Fruit fly (Drosophila melanogaster) whole organism, embryonic: ENCODE measurements around the gene CG9760.

Source experiments
- Atf6 ChIP-seq: fragments of 200-800 bp; sonication (Bioruptor generic); IDR thresholded peaks from 2 replicates; pipeline ENCODE4 v1.3.6; 2022; ENCODE audit warnings: missing biosample characterization, missing genetic modification characterization
- B-H1 ChIP-seq: fragments of 200-800 bp; sonication (Bioruptor generic); IDR thresholded peaks from 3 replicates; pipeline ENCODE4 v1.3.6; 2022; ENCODE audit warnings: missing biosample characterization, missing genetic modification characterization
- CG11456 ChIP-seq: fragments of 200-800 bp; sonication (Bioruptor generic); IDR thresholded peaks from 3 replicates; pipeline ENCODE4 v1.3.6; 2022; ENCODE audit warnings: missing biosample characterization, missing genetic modification characterization
- CG14014 ChIP-seq: fragments of 200-800 bp; sonication (Bioruptor generic); IDR thresholded peaks from 2 replicates; pipeline ENCODE4 v1.3.6; 2022; ENCODE audit warnings: missing biosample characterization, missing genetic modification characterization
- CG15514 ChIP-seq: fragments of 200-800 bp; sonication (Bioruptor generic); optimal IDR thresholded peaks from 3 replicates; lab custom pipeline; 2017; ENCODE audit warnings: missing biosample characterization, missing genetic modification characterization, mild to moderate bottlenecking, moderate library complexity, missing genetic modification reagents
- CG16779 ChIP-seq: fragments of 200-800 bp; sonication (Bioruptor generic); IDR thresholded peaks from 2 replicates; pipeline ENCODE4 v1.3.6; 2022; ENCODE audit warnings: missing biosample characterization, missing genetic modification characterization
- CG1832 ChIP-seq: fragments of 200-800 bp; sonication (Bioruptor generic); optimal IDR thresholded peaks from 2 replicates; lab custom pipeline; 2017; ENCODE audit warnings: missing biosample characterization, mild to moderate bottlenecking, missing genetic modification characterization, inconsistent platforms
- CG32532 ChIP-seq: fragments of 200-800 bp; sonication (Bioruptor generic); IDR thresholded peaks from 2 replicates; pipeline ENCODE4 v1.3.6; 2022; ENCODE audit warnings: missing biosample characterization, missing genetic modification characterization
- CG32772 ChIP-seq: fragments of 200-800 bp; sonication (Bioruptor generic); IDR thresholded peaks from 2 replicates; pipeline ENCODE4 v1.3.6; 2022; ENCODE audit warnings: missing biosample characterization, missing genetic modification characterization
- CG34376 ChIP-seq: fragments of 200-800 bp; sonication (Bioruptor generic); optimal IDR thresholded peaks from 2 replicates; lab custom pipeline; 2018; ENCODE audit warnings: missing biosample characterization, mild to moderate bottlenecking, missing genetic modification characterization
- CG4282 ChIP-seq: fragments of 200-800 bp; sonication (Bioruptor generic); optimal IDR thresholded peaks from 2 replicates; lab custom pipeline; 2016; ENCODE audit warnings: missing biosample characterization, missing genetic modification characterization
- CG8924 ChIP-seq: fragments of 200-800 bp; optimal IDR thresholded peaks from 3 replicates; lab custom pipeline; 2019; ENCODE audit warnings: missing biosample characterization, mild to moderate bottlenecking, missing genetic modification characterization, moderate library complexity
- CG8944 ChIP-seq: fragments of 200-800 bp; sonication (Bioruptor generic); optimal IDR thresholded peaks from 3 replicates; lab custom pipeline; 2016; ENCODE audit warnings: missing biosample characterization, missing genetic modification characterization
- CG9797 ChIP-seq: fragments of 200-800 bp; sonication (Bioruptor generic); optimal IDR thresholded peaks from 3 replicates; lab custom pipeline; 2018; ENCODE audit warnings: missing biosample characterization, mild to moderate bottlenecking, missing genetic modification characterization
- D19B ChIP-seq: fragments of 200-800 bp; sonication (Bioruptor generic); optimal IDR thresholded peaks from 2 replicates; lab custom pipeline; 2017; ENCODE audit warnings: missing biosample characterization, mild to moderate bottlenecking, missing genetic modification characterization
- Deaf1 ChIP-seq: fragments of 200-800 bp; optimal IDR thresholded peaks from 3 replicates; lab custom pipeline; 2019; ENCODE audit warnings: missing biosample characterization, mild to moderate bottlenecking, missing genetic modification characterization, moderate library complexity
- Dfd ChIP-seq, 2 experiments: fragments of >200 bp; optimal IDR thresholded peaks; 2 replicates each; lab custom pipeline; 2017; ENCODE audit warnings: missing biosample characterization in 2 of 2, missing genetic modification characterization in 2 of 2
- Eip74EF ChIP-seq, 2 experiments: fragments of 200-800 bp in 1 of 2; fragments of >200 bp in 1 of 2; sonication (Bioruptor generic) in 1 of 2; optimal IDR thresholded peaks; 2 replicates each; lab custom pipeline; 2017 to 2019; ENCODE audit warnings: missing biosample characterization in 2 of 2, missing genetic modification characterization in 2 of 2, mild to moderate bottlenecking in 1 of 2, moderate library complexity in 1 of 2
- Ets65A ChIP-seq: fragments of 200-800 bp; sonication (Bioruptor generic); peaks from one replicate; lab custom pipeline; 2016; ENCODE audit warnings: missing biosample characterization, missing genetic modification characterization
- Fer2 ChIP-seq: fragments of 200-800 bp; sonication (Bioruptor generic); optimal IDR thresholded peaks from 2 replicates; lab custom pipeline; 2018; ENCODE audit warnings: missing biosample characterization, mild to moderate bottlenecking, missing genetic modification characterization, moderate library complexity
- H15 ChIP-seq: fragments of 200-800 bp; sonication (Bioruptor generic); IDR thresholded peaks from 3 replicates; pipeline ENCODE4 v1.3.6; 2022; ENCODE audit warnings: missing biosample characterization, missing genetic modification characterization
- HLH3B ChIP-seq: fragments of 200-800 bp; sonication (Bioruptor generic); IDR thresholded peaks from 2 replicates; pipeline ENCODE4 v1.3.6; 2022; ENCODE audit warnings: missing biosample characterization, missing genetic modification characterization
- Hsf ChIP-seq: fragments of 200-800 bp; sonication (Bioruptor generic); optimal IDR thresholded peaks from 3 replicates; lab custom pipeline; 2016; ENCODE audit warnings: missing biosample characterization, missing genetic modification characterization
- Max ChIP-seq: fragments of 200-800 bp; sonication (Bioruptor generic); optimal IDR thresholded peaks from 2 replicates; lab custom pipeline; 2016; ENCODE audit warnings: missing biosample characterization, mild to moderate bottlenecking, missing genetic modification characterization
- Oaz ChIP-seq: fragments of 200-800 bp; sonication (Bioruptor generic); IDR thresholded peaks from 2 replicates; pipeline ENCODE4 v1.3.6; 2022; ENCODE audit warnings: missing biosample characterization, missing genetic modification characterization
- Usf ChIP-seq: fragments of 200-800 bp; sonication (Bioruptor generic); optimal IDR thresholded peaks from 2 replicates; lab custom pipeline; 2017; ENCODE audit warnings: missing genotype, missing biosample characterization, missing genetic modification characterization
- Vsx1 ChIP-seq: fragments of 200-800 bp; sonication (Bioruptor generic); optimal IDR thresholded peaks from 2 replicates; lab custom pipeline; 2017; ENCODE audit warnings: missing biosample characterization, mild to moderate bottlenecking, missing genetic modification characterization, missing genetic modification reagents
- Xbp1 ChIP-seq: fragments of 200-800 bp; sonication (Bioruptor generic); optimal IDR thresholded peaks from 3 replicates; lab custom pipeline; 2016; ENCODE audit warnings: missing biosample characterization, mild to moderate bottlenecking, missing genetic modification characterization
- br ChIP-seq: fragments of >200 bp; optimal IDR thresholded peaks from 2 replicates; lab custom pipeline; 2017
- chif ChIP-seq, 2 experiments: fragments of 200-800 bp; sonication (Bioruptor generic); optimal IDR thresholded peaks; 3 replicates each; lab custom pipeline; 2016; ENCODE audit warnings: missing biosample characterization in 2 of 2, missing genetic modification characterization in 2 of 2
- chn ChIP-seq: fragments of 200-800 bp; sonication (Bioruptor generic); optimal IDR thresholded peaks from 2 replicates; lab custom pipeline; 2016; ENCODE audit warnings: missing biosample characterization, missing genetic modification characterization
- ci ChIP-seq: fragments of 200-800 bp; sonication (Bioruptor generic); IDR thresholded peaks from 3 replicates; pipeline ENCODE4 v1.3.6; 2022; ENCODE audit warnings: missing biosample characterization, missing genetic modification characterization
- corto ChIP-seq: fragments of 200-800 bp; sonication (Bioruptor generic); optimal IDR thresholded peaks from 2 replicates; lab custom pipeline; 2016; ENCODE audit warnings: missing biosample characterization, mild to moderate bottlenecking, missing genetic modification characterization, moderate library complexity
- croc ChIP-seq: fragments of 200-800 bp; sonication (Bioruptor generic); conservative IDR thresholded peaks from 3 replicates; pipeline ENCODE4 v1.3.6; 2022; ENCODE audit warnings: missing biosample characterization, missing genetic modification characterization
- dimm ChIP-seq: fragments of 200-800 bp; sonication (Bioruptor generic); IDR thresholded peaks from 2 replicates; pipeline ENCODE4 v1.3.6; 2022; ENCODE audit warnings: missing biosample characterization, missing genetic modification characterization
- fru ChIP-seq: fragments of >200 bp; optimal IDR thresholded peaks from 2 replicates; lab custom pipeline; 2017
- gfzf ChIP-seq: fragments of 200-800 bp; sonication (Bioruptor generic); optimal IDR thresholded peaks from 2 replicates; lab custom pipeline; 2016; ENCODE audit warnings: missing biosample characterization, mild to moderate bottlenecking, missing genetic modification characterization, moderate library complexity
- hth ChIP-seq: fragments of >200 bp; optimal IDR thresholded peaks from 2 replicates; lab custom pipeline; 2017; ENCODE audit warnings: inconsistent platforms
- inv ChIP-seq: fragments of 200-800 bp; sonication (Bioruptor generic); IDR thresholded peaks from 2 replicates; pipeline ENCODE4 v1.3.6; 2022; ENCODE audit warnings: missing biosample characterization, missing genetic modification characterization; ENCODE audit not compliant: partially characterized antibody
- lmd ChIP-seq: fragments of 200-800 bp; sonication (Bioruptor generic); IDR thresholded peaks from 2 replicates; pipeline ENCODE4 v1.3.6; 2022; ENCODE audit warnings: missing biosample characterization, missing genetic modification characterization
- lov ChIP-seq, 2 experiments: fragments of 200-800 bp in 1 of 2; fragments of >200 bp in 1 of 2; sonication (Bioruptor generic) in 1 of 2; IDR thresholded peaks in 1 of 2; optimal IDR thresholded peaks in 1 of 2; 2 replicates in 1 of 2; 3 replicates in 1 of 2; pipeline versions ENCODE4 v1.3.6 to Lab custom; 2017 to 2022; ENCODE audit warnings: missing biosample characterization in 1 of 2, missing genetic modification characterization in 1 of 2
- mirr ChIP-seq: fragments of 200-800 bp; sonication (Bioruptor generic); optimal IDR thresholded peaks from 3 replicates; lab custom pipeline; 2018; ENCODE audit warnings: missing biosample characterization, mild to moderate bottlenecking, missing genetic modification characterization
- nmo ChIP-seq: fragments of 200-800 bp; sonication (Bioruptor generic); optimal IDR thresholded peaks from 2 replicates; lab custom pipeline; 2018; ENCODE audit warnings: missing biosample characterization, mild to moderate bottlenecking, missing genetic modification characterization, moderate library complexity
- pan ChIP-seq, 4 experiments: fragments of >200 bp in 3 of 4; fragments of 200-800 bp in 1 of 4; sonication (Bioruptor generic) in 1 of 4; optimal IDR thresholded peaks in 3 of 4; IDR thresholded peaks in 1 of 4; 2 replicates each; pipeline versions ENCODE4 v1.3.6 to Lab custom; 2017 to 2022; ENCODE audit warnings: missing biosample characterization in 2 of 4, missing genetic modification characterization in 2 of 4, mixed read lengths in 1 of 4
- pb ChIP-seq: fragments of 200-800 bp; sonication (Bioruptor generic); optimal IDR thresholded peaks from 3 replicates; lab custom pipeline; 2016; ENCODE audit warnings: missing biosample characterization, missing genetic modification characterization
- ro ChIP-seq: fragments of 200-800 bp; sonication (Bioruptor generic); IDR thresholded peaks from 2 replicates; pipeline ENCODE4 v1.3.6; 2022; ENCODE audit warnings: missing biosample characterization, missing genetic modification characterization
- tx ChIP-seq: fragments of 200-800 bp; sonication (Bioruptor generic); optimal IDR thresholded peaks from 2 replicates; lab custom pipeline; 2016; ENCODE audit warnings: missing biosample characterization, missing genetic modification characterization
- unpg ChIP-seq: fragments of 200-800 bp; sonication (Bioruptor generic); optimal IDR thresholded peaks from 3 replicates; lab custom pipeline; 2018; ENCODE audit warnings: missing biosample characterization, mild to moderate bottlenecking, missing genetic modification characterization, moderate library complexity
- wek ChIP-seq: fragments of 200-800 bp; sonication (Bioruptor generic); optimal IDR thresholded peaks from 3 replicates; lab custom pipeline; 2018; ENCODE audit warnings: missing biosample characterization, mild to moderate bottlenecking, missing genetic modification characterization, moderate library complexity
- z ChIP-seq: fragments of 200-800 bp; sonication (Bioruptor generic); IDR thresholded peaks from 3 replicates; pipeline ENCODE4 v1.3.6; 2022; ENCODE audit warnings: missing biosample characterization, missing genetic modification characterization
- zfh1 ChIP-seq: fragments of 200-800 bp; sonication (Bioruptor generic); IDR thresholded peaks from 3 replicates; pipeline ENCODE4 v1.3.6; 2022; ENCODE audit warnings: missing biosample characterization, missing genetic modification characterization

CG9760 gene

DNA sequence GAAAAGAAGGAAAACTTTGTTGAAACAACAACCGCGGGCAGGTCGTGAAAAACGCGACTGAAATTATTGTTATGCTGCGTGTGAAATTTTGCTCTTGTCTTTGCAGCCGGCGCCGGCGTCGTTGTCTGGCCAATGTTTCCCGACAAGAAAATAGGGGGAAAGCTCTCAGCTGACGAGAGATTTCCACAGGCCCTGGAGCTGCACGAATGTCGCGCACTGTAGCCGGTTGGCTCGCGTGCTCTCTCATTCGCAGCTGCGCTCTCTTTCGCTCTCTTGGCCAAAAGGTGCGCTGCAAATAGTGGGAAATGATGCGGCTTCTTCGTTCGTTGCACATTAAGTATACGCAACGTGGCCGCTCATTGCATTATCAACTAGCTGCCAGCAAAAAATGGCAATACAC is at the start of gene CG9760:
Gene CG9760, minus strand, starts transcription at position 43 of the 400 bp plus-strand sequence.
- TF ChIP-seq Atf6 (GFP tag; lab: Robert Waterston, UW) (peak; percentile 7; the same call in 1 of the 2 replicates), Max (no peak), Xbp1 (peak; percentile 18), mirr (GFP tag; lab: Kevin White, UChicago) (no peak), pan (optimal IDR thresholded peaks at IDR 0.05; lab: Kevin White, UChicago) (no peak), pan (GFP tag; optimal IDR thresholded peaks at IDR 0.05 in 1 of 2, IDR thresholded peaks at IDR 0.05 in 1 of 2) (peak in 1 of 2 experiments; percentile 52), Usf (no peak), corto (GFP tag; lab: Kevin White, UChicago) (no peak), CG8944 (GFP tag; lab: Kevin White, UChicago) (no peak), lov (optimal IDR thresholded peaks at IDR 0.05; lab: Kevin White, UChicago) (no peak), lov (GFP tag; IDR thresholded peaks at IDR 0.05; lab: Robert Waterston, UW) (0 out of 3 replicates have a peak, but pooled peaks have one; percentile 35), HLH3B (GFP tag; lab: Robert Waterston, UW) (0 out of 2 replicates have a peak, but pooled peaks have one; percentile 39), Dfd (GFP tag; optimal IDR thresholded peaks at IDR 0.05; lab: Kevin White, UChicago) (no peak), Eip74EF (GFP tag; optimal IDR thresholded peaks at IDR 0.05; lab: Kevin White, UChicago) (no peak), B-H1 (GFP tag; lab: Robert Waterston, UW) (no peak), CG11456 (no peak), ro (GFP tag; lab: Robert Waterston, UW) (no peak), CG9797 (GFP tag; lab: Kevin White, UChicago) (no peak), CG32532 (GFP tag; lab: Robert Waterston, UW) (peak; percentile 42; the same call in 1 of the 2 replicates), ci (GFP tag; lab: Robert Waterston, UW) (peak; percentile 67), Vsx1 (GFP tag; lab: Kevin White, UChicago) (no peak), br (lab: Kevin White, UChicago) (no peak), z (GFP tag; lab: Robert Waterston, UW) (no peak), D19B (GFP tag; lab: Kevin White, UChicago) (no peak), fru (lab: Kevin White, UChicago) (no peak), pb (no peak), Ets65A (peak; percentile 56), tx (GFP tag; lab: Kevin White, UChicago) (no peak), wek (GFP tag; lab: Kevin White, UChicago) (no peak), CG15514 (GFP tag; lab: Kevin White, UChicago) (no peak), CG14014 (GFP tag; lab: Robert Waterston, UW) (no peak), zfh1 (GFP tag; lab: Robert Waterston, UW) (0 out of 3 replicates have a peak, but pooled peaks have one; percentile 37), Fer2 (no peak), CG8924 (no peak), CG32772 (GFP tag; lab: Robert Waterston, UW) (peak; percentile 26; the same call in 1 of the 2 replicates), croc (GFP tag; lab: Robert Waterston, UW) (no peak), CG1832 (GFP tag; lab: Kevin White, UChicago) (no peak), Deaf1 (tag; lab: Kevin White, UChicago) (peak; percentile 49), chif (GFP tag; optimal IDR thresholded peaks at IDR 0.05; lab: Kevin White, UChicago) (no peak), unpg (no peak), gfzf (GFP tag; lab: Kevin White, UChicago) (no peak), Hsf (GFP tag; lab: Kevin White, UChicago) (peak; percentile 1), inv (GFP tag; lab: Robert Waterston, UW) (no peak), CG16779 (GFP tag; lab: Robert Waterston, UW) (no peak), chn (GFP tag; lab: Kevin White, UChicago) (no peak), CG4282 (GFP tag; lab: Kevin White, UChicago) (no peak), hth (no peak), nmo (GFP tag; lab: Kevin White, UChicago) (no peak), CG34376 (no peak), dimm (GFP tag; lab: Robert Waterston, UW) (no peak), H15 (GFP tag; lab: Robert Waterston, UW) (no peak), lmd (GFP tag; lab: Robert Waterston, UW) (peak; percentile 39), Oaz (no peak)
